Worm (Caenorhabditis elegans) whole organism, mixed stage, embryonic: Measurements from ENCODE around the gene H21P03.10.

ENCODE experiments used
- blmp-1 ChIP-seq: fragments of 150-350 bp; optimal IDR thresholded peaks from 2 replicates; lab custom pipeline; 2014; ENCODE audit warnings: missing biosample characterization, missing genetic modification characterization
- ceh-39 ChIP-seq: fragments of 150-350 bp; optimal IDR thresholded peaks from 2 replicates; lab custom pipeline; 2014; ENCODE audit warnings: missing biosample characterization, missing genetic modification characterization
- elt-1 ChIP-seq: sonication (generic microtip); optimal IDR thresholded peaks from 2 replicates; lab custom pipeline; 2017; ENCODE audit warnings: missing genetic modification characterization, mild to moderate bottlenecking, missing compliant biosample characterization, antibody characterized with exemption, moderate library complexity, borderline replicate concordance; ENCODE audit not compliant: insufficient read depth
- lin-13 ChIP-seq: fragments of 150-350 bp; optimal IDR thresholded peaks from 2 replicates; lab custom pipeline; 2014; ENCODE audit warnings: missing biosample characterization, missing genetic modification characterization
- nhr-12 ChIP-seq: fragments of 150-350 bp; optimal IDR thresholded peaks from 2 replicates; lab custom pipeline; 2014; ENCODE audit warnings: missing biosample characterization, missing genetic modification characterization
- nhr-28 ChIP-seq: fragments of 150-350 bp; optimal IDR thresholded peaks from 2 replicates; lab custom pipeline; 2014; ENCODE audit warnings: missing biosample characterization, missing genetic modification characterization
- snpc-4 ChIP-seq: fragments of 150-350 bp; optimal IDR thresholded peaks from 2 replicates; lab custom pipeline; 2014; ENCODE audit warnings: missing biosample characterization, missing genetic modification characterization
- unc-39 ChIP-seq: fragments of 150-350 bp; optimal IDR thresholded peaks from 2 replicates; lab custom pipeline; 2014; ENCODE audit warnings: missing biosample characterization, missing genetic modification characterization
- unc-62 ChIP-seq: fragments of 150-350 bp; optimal IDR thresholded peaks from 2 replicates; lab custom pipeline; 2014; ENCODE audit warnings: missing biosample characterization, missing genetic modification reagents, missing genetic modification characterization
- ztf-11 ChIP-seq: fragments of 150-350 bp; optimal IDR thresholded peaks from 2 replicates; lab custom pipeline; 2014; ENCODE audit warnings: missing biosample characterization, missing genetic modification characterization

- TF ChIP-seq ceh-39 (tag; lab: Kevin White, UChicago) (no peak), elt-1 (tag; lab: Kevin White, UChicago) (no peak), blmp-1 (tag; lab: Kevin White, UChicago) (no peak), nhr-28 (tag; lab: Kevin White, UChicago) (no peak), lin-13 (tag; lab: Kevin White, UChicago) (no peak), unc-62 (no peak), unc-39 (tag; lab: Kevin White, UChicago) (no peak), ztf-11 (tag; lab: Kevin White, UChicago) (no peak), nhr-12 (tag; lab: Kevin White, UChicago) (no peak), snpc-4 (no peak)
Observed at ce11 chrIV:11493899-11494298, 6.6 kb upstream of the H21P03.10 start.
